Fruit fly (Drosophila melanogaster): ENCODE data around the gene CG42654.

CG42654 gene

DNA sequence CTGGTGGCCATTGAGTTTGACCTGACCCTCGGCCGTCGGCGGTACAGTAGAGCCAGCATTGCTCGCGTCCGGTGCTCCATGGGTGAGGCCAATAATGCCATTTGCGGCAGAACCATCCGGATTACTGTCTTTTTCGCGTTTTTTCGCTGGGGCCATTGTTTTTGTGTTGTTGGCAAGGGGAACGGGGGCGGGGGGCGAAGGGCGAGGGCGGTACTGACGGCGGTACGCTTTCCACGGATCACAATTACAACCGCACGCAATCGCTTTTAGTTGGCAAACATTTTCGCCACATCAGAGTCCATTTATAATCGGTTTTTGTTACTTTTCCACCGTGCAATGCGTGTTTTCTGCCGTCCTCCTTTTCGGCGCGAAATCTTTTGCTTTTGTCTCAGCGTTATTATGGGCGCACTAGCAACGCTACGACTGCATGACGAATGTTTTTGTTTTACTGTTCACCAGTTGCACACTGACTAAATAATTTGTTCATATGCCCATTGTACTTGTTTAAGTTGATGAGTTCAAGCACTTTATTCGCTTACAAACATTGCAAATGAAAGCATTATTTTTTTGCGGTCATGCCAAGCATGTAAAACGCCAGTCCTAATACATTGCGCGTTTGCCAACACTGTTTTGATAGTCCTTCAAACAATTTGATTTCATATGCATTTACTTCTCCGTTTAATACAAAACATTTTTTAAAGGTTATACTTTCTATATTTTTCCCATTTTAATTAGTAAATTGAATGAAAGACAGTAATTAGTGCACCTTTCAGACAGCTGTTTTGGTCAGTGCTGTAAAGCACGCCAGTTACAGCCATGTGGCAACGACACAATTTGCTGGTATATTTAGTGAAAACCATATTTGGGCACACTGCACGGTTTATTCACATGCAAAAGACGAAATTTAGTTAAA lies 31.2 kb downstream of the CG42654 start, which contains the start of gene Pfdn6 (continued):
- peak; percentile 25 for TF ChIP-seq CG3065 (GFP tag; optimal IDR thresholded peaks at IDR 0.05)
- no peak for TF ChIP-seq CG6813 (GFP tag; optimal IDR thresholded peaks at IDR 0.05)
- no peak for TF ChIP-seq Eip74EF (GFP tag; optimal IDR thresholded peaks at IDR 0.05)
- TF ChIP-seq Sry-β (GFP tag; optimal IDR thresholded peaks at IDR 0.05) = no peak
- no peak for TF ChIP-seq Vsx1 (GFP tag; optimal IDR thresholded peaks at IDR 0.05)
- no peak for TF ChIP-seq tup (GFP tag; optimal IDR thresholded peaks at IDR 0.05)
- TF ChIP-seq CG18476 (GFP tag; optimal IDR thresholded peaks at IDR 0.05) = peak; percentile 79
- TF ChIP-seq Chrac-16 (GFP tag; optimal IDR thresholded peaks at IDR 0.05) = peak; percentile 50
- TF ChIP-seq Optix (GFP tag; IDR thresholded peaks at IDR 0.05) = peak; percentile 89
- TF ChIP-seq Dref (GFP tag; IDR thresholded peaks at IDR 0.05) = 0 out of 2 replicates have a peak, but pooled peaks have one; percentile 25
- peak; percentile 84 for TF ChIP-seq knrl (GFP tag; IDR thresholded peaks at IDR 0.05; ENCODE audit: partially characterized antibody)
- no peak for TF ChIP-seq CG13894 (tag; optimal IDR thresholded peaks at IDR 0.05)
- TF ChIP-seq CG6175 (GFP tag; IDR thresholded peaks at IDR 0.05) = no peak
- no peak for TF ChIP-seq pfk (GFP tag; optimal IDR thresholded peaks at IDR 0.05)
- peak; percentile 43 for TF ChIP-seq mirr (GFP tag; optimal IDR thresholded peaks at IDR 0.05)
- TF ChIP-seq hb (GFP tag; IDR thresholded peaks at IDR 0.05; ENCODE audit: partially characterized antibody) = peak; percentile 79; the same call in 2 of the 3 replicates
- peak; percentile 80 for TF ChIP-seq tgo (GFP tag; IDR thresholded peaks at IDR 0.05)
- TF ChIP-seq wdn (GFP tag; IDR thresholded peaks at IDR 0.05) = no peak; the same call in none of the 2 replicates
- peak; percentile 94 for TF ChIP-seq CG13424 (tag; optimal IDR thresholded peaks at IDR 0.05)
- no peak for TF ChIP-seq Poxn (GFP tag; IDR thresholded peaks at IDR 0.05)
- TF ChIP-seq Dll (GFP tag; IDR thresholded peaks at IDR 0.05; ENCODE audit: partially characterized antibody) = peak; percentile 67; the same call in 2 of the 4 replicates
- peak; percentile 34 for TF ChIP-seq CG4328 (GFP tag; optimal IDR thresholded peaks at IDR 0.05)
- TF ChIP-seq kah (GFP tag; optimal IDR thresholded peaks at IDR 0.05) = no peak
- TF ChIP-seq zfh2 (GFP tag; optimal IDR thresholded peaks at IDR 0.05) = peak; percentile 92
- TF ChIP-seq disco-r (GFP tag; optimal IDR thresholded peaks at IDR 0.05) = peak; percentile 82
- peak; percentile 54 for TF ChIP-seq ato (GFP tag; IDR thresholded peaks at IDR 0.05; ENCODE audit: partially characterized antibody)
- no peak for TF ChIP-seq CG7839 (tag; optimal IDR thresholded peaks at IDR 0.05)
- peak; percentile 66 for TF ChIP-seq CG3281 (GFP tag; optimal IDR thresholded peaks at IDR 0.05)
- no peak for TF ChIP-seq Lpt (GFP tag; optimal IDR thresholded peaks at IDR 0.05)
- no peak for TF ChIP-seq ac (GFP tag; optimal IDR thresholded peaks at IDR 0.05)
- TF ChIP-seq HLH3B (GFP tag; IDR thresholded peaks at IDR 0.05) = peak; percentile 72; the same call in 1 of the 2 replicates
- TF ChIP-seq shn (GFP tag; optimal IDR thresholded peaks at IDR 0.05) = peak; percentile 88
- TF ChIP-seq CG34422 (GFP tag; IDR thresholded peaks at IDR 0.05) = peak; percentile 71; the same call in 1 of the 3 replicates
- no peak for TF ChIP-seq Side (GFP tag; optimal IDR thresholded peaks at IDR 0.05)
- TF ChIP-seq CG2129 (GFP tag; IDR thresholded peaks at IDR 0.05; ENCODE audit: partially characterized antibody) = no peak
- TF ChIP-seq Dbx (GFP tag; IDR thresholded peaks at IDR 0.05) = peak; percentile 79
- TF ChIP-seq trem (tag; optimal IDR thresholded peaks at IDR 0.05) = peak; percentile 77
- TF ChIP-seq CG42726 (GFP tag; IDR thresholded peaks at IDR 0.05; ENCODE audit: partially characterized antibody) = 0 out of 2 replicates have a peak, but pooled peaks have one; percentile 8
- TF ChIP-seq Sox100B (GFP tag; optimal IDR thresholded peaks at IDR 0.05) = no peak
- TF ChIP-seq Asciz (GFP tag; optimal IDR thresholded peaks at IDR 0.05) = no peak
- TF ChIP-seq CTCF (GFP tag; optimal IDR thresholded peaks at IDR 0.05) = no peak
- TF ChIP-seq Spps (tag; optimal IDR thresholded peaks at IDR 0.05) = peak; percentile 23
- no peak for TF ChIP-seq MTF-1 (GFP tag; optimal IDR thresholded peaks at IDR 0.05; ENCODE audit: borderline replicate concordance)
- no peak; the same call in 2 of the 3 replicates for TF ChIP-seq zen2 (GFP tag; IDR thresholded peaks at IDR 0.05; ENCODE audit: partially characterized antibody)
- TF ChIP-seq Drgx (GFP tag; IDR thresholded peaks at IDR 0.05) = peak; percentile 55; the same call in 1 of the 2 replicates
- peak; percentile 84 for TF ChIP-seq sens (GFP tag)
- TF ChIP-seq so (GFP tag; IDR thresholded peaks at IDR 0.05) = peak; percentile 72; the same call in 1 of the 3 replicates
- TF ChIP-seq CG1792 (GFP tag; optimal IDR thresholded peaks at IDR 0.05) = peak; percentile 95

Data from whole organism, embryonic.